Worm (Caenorhabditis elegans) whole organism, young adult: Measurements from ENCODE around the gene F36D4.4.

ENCODE experiments used
- hsf-1 ChIP-seq: fragments of 200-800 bp; sonication (Bioruptor generic); IDR thresholded peaks from 2 replicates; pipeline ENCODE4 v1.3.6; 2022; ENCODE audit warnings: missing genetic modification reagents, missing genetic modification characterization, missing compliant biosample characterization
- somi-1 ChIP-seq: fragments of 200-800 bp; sonication (Bioruptor generic); optimal IDR thresholded peaks from 2 replicates; lab custom pipeline; 2018; ENCODE audit warnings: mild to moderate bottlenecking, missing genetic modification characterization, missing compliant biosample characterization
- tlf-1 ChIP-seq: fragments of 200-800 bp; sonication (Bioruptor generic); optimal IDR thresholded peaks from 2 replicates; lab custom pipeline; 2018; ENCODE audit warnings: mild to moderate bottlenecking, missing genetic modification characterization, missing compliant biosample characterization

DNA sequence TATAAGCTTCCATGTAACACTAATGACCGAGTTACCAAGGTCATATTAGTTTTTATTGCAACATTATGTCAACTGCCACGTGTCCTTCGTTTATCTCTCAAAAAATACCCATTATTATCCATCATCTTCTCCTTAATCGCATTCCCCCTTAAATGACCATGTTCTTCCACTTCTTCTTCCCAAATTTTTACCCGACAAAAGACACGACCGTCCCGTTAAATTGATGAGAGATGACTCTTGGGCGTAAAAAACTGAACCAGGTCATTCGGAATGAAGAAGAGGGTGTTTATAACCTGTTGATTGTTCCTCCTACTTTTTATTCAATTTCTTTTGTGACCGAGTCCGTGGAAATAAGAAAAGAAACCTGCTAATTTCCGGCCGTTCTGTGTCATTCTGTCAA lies 30.2 kb upstream of the F36D4.4 start:
- TF ChIP-seq hsf-1 (no peak), tlf-1 (no peak), somi-1 (GFP tag; lab: Kevin White, UChicago) (no peak)
